Worm (Caenorhabditis elegans) whole organism, L1 larva: ENCODE measurements around the gene F38A5.6.
A peak's percentile ranks its signal among the peaks of the same experiment; 100 is the strongest.

Experiments used
- C04F5.9 ChIP-seq: sonication (generic microtip); optimal IDR thresholded peaks from 2 replicates; lab custom pipeline; 2016; ENCODE audit warnings: missing genetic modification characterization, missing compliant biosample characterization
- Y116A8C.19 ChIP-seq: sonication (generic microtip); optimal IDR thresholded peaks from 2 replicates; lab custom pipeline; 2016; ENCODE audit warnings: missing compliant biosample characterization, missing genetic modification characterization, borderline replicate concordance
- aha-1 ChIP-seq: fragments of 150-350 bp; optimal IDR thresholded peaks from 2 replicates; lab custom pipeline; 2014; ENCODE audit warnings: missing biosample characterization, missing genetic modification characterization
- aly-2 ChIP-seq: fragments of 150-350 bp; optimal IDR thresholded peaks from 2 replicates; lab custom pipeline; 2014; ENCODE audit warnings: missing biosample characterization, missing genetic modification characterization
- ceh-82 ChIP-seq, 3 experiments: fragments of 150-350 bp in 1 of 3; sonication (generic microtip) in 2 of 3; optimal IDR thresholded peaks; 2 replicates each; lab custom pipeline; 2014 to 2017; ENCODE audit warnings: missing biosample characterization in 3 of 3, missing genetic modification characterization in 3 of 3
- ces-1 ChIP-seq: fragments of 150-350 bp; optimal IDR thresholded peaks from 2 replicates; lab custom pipeline; 2014; ENCODE audit warnings: missing biosample characterization, missing genetic modification reagents, missing genetic modification characterization
- dsc-1 ChIP-seq: sonication (generic microtip); optimal IDR thresholded peaks from 2 replicates; lab custom pipeline; 2016; ENCODE audit warnings: mild to moderate bottlenecking, missing genetic modification characterization, missing compliant biosample characterization
- efl-3 ChIP-seq: fragments of 200-800 bp; sonication (Bioruptor generic); optimal IDR thresholded peaks from 2 replicates; lab custom pipeline; 2018; ENCODE audit warnings: mild to moderate bottlenecking, missing genetic modification characterization, missing compliant biosample characterization
- egl-13 ChIP-seq: sonication (generic microtip); optimal IDR thresholded peaks from 2 replicates; lab custom pipeline; 2016; ENCODE audit warnings: missing genotype, missing genetic modification reagents, missing genetic modification characterization, missing compliant biosample characterization
- elt-2 ChIP-seq: sonication (generic microtip); optimal IDR thresholded peaks from 2 replicates; lab custom pipeline; 2016; ENCODE audit warnings: missing genetic modification characterization, mild to moderate bottlenecking, inconsistent platforms, missing compliant biosample characterization, missing genetic modification reagents
- elt-3 ChIP-seq, 6 experiments: fragments of 150-350 bp in 1 of 6; sonication (generic microtip); optimal IDR thresholded peaks; 2 replicates each; lab custom pipeline; 2017 to 2018; ENCODE audit warnings: missing biosample characterization in 6 of 6, missing genetic modification characterization in 6 of 6, inconsistent platforms in 1 of 6
- fos-1 ChIP-seq: fragments of 150-350 bp; optimal IDR thresholded peaks from 2 replicates; lab custom pipeline; 2014; ENCODE audit warnings: missing biosample characterization, missing genetic modification characterization
- grh-1 ChIP-seq: fragments of 200-800 bp; sonication (Bioruptor generic); IDR thresholded peaks from 2 replicates; pipeline ENCODE4 v1.3.6; 2022; ENCODE audit warnings: missing genetic modification reagents, missing genetic modification characterization, missing compliant biosample characterization
- hlh-17 ChIP-seq: fragments of 200-800 bp; sonication (Bioruptor generic); optimal IDR thresholded peaks from 2 replicates; lab custom pipeline; 2018; ENCODE audit warnings: missing genetic modification characterization, mild to moderate bottlenecking, missing compliant biosample characterization, moderate library complexity, borderline replicate concordance
- hlh-4 ChIP-seq: sonication (generic microtip); optimal IDR thresholded peaks from 2 replicates; lab custom pipeline; 2016; ENCODE audit warnings: mild to moderate bottlenecking, missing genetic modification characterization, missing compliant biosample characterization
- lin-15B ChIP-seq: fragments of 150-350 bp; sonication (generic microtip); optimal IDR thresholded peaks from 3 replicates; lab custom pipeline; 2014; ENCODE audit warnings: missing biosample characterization, missing genetic modification characterization
- lin-35 ChIP-seq, 2 experiments: fragments of 150-350 bp; optimal IDR thresholded peaks; 2 replicates each; lab custom pipeline; 2014; ENCODE audit warnings: missing biosample characterization in 2 of 2, missing genetic modification characterization in 2 of 2, missing genetic modification reagents in 2 of 2
- lir-3 ChIP-seq: sonication (generic microtip); optimal IDR thresholded peaks from 2 replicates; lab custom pipeline; 2016; ENCODE audit warnings: mild to moderate bottlenecking, missing genetic modification characterization, moderate library complexity, missing compliant biosample characterization; ENCODE audit not compliant: poor library complexity
- mab-9 ChIP-seq: fragments of 200-800 bp; sonication (Bioruptor generic); IDR thresholded peaks from 2 replicates; pipeline ENCODE4 v1.3.6; 2022; ENCODE audit warnings: missing genetic modification reagents, missing genetic modification characterization, missing compliant biosample characterization
- mdl-1 ChIP-seq, 2 experiments: fragments of 150-350 bp; optimal IDR thresholded peaks; 2 replicates each; lab custom pipeline; 2014 to 2017; ENCODE audit warnings: missing biosample characterization in 2 of 2, missing genetic modification characterization in 2 of 2, inconsistent platforms in 1 of 2
- mef-2 ChIP-seq: fragments of 150-350 bp; optimal IDR thresholded peaks from 2 replicates; lab custom pipeline; 2014; ENCODE audit warnings: missing biosample characterization, missing genetic modification characterization
- nhr-11 ChIP-seq: fragments of 150-350 bp; optimal IDR thresholded peaks from 2 replicates; lab custom pipeline; 2014; ENCODE audit warnings: missing biosample characterization, missing genetic modification characterization
- nhr-12 ChIP-seq: sonication (generic microtip); optimal IDR thresholded peaks from 2 replicates; lab custom pipeline; 2017; ENCODE audit warnings: missing biosample characterization, missing genetic modification characterization
- nhr-19 ChIP-seq: fragments of 200-800 bp; sonication (Bioruptor generic); conservative IDR thresholded peaks from 2 replicates; pipeline ENCODE4 v1.3.6; 2022; ENCODE audit warnings: missing genetic modification characterization, missing compliant biosample characterization
- nhr-20 ChIP-seq: sonication (generic microtip); optimal IDR thresholded peaks from 2 replicates; lab custom pipeline; 2016; ENCODE audit warnings: mild to moderate bottlenecking, missing genetic modification characterization, missing compliant biosample characterization
- nhr-237 ChIP-seq: fragments of 150-350 bp; optimal IDR thresholded peaks from 2 replicates; lab custom pipeline; 2014; ENCODE audit warnings: missing biosample characterization, missing genetic modification characterization
- nhr-47 ChIP-seq: sonication (generic microtip); optimal IDR thresholded peaks from 2 replicates; lab custom pipeline; 2016; ENCODE audit warnings: mild to moderate bottlenecking, missing genetic modification characterization, moderate library complexity, missing compliant biosample characterization
- nhr-71 ChIP-seq: sonication (generic microtip); optimal IDR thresholded peaks from 2 replicates; lab custom pipeline; 2016; ENCODE audit warnings: mild to moderate bottlenecking, missing genetic modification characterization, moderate library complexity, missing compliant biosample characterization
- nhr-84 ChIP-seq: sonication (generic microtip); optimal IDR thresholded peaks from 2 replicates; lab custom pipeline; 2017; ENCODE audit warnings: missing biosample characterization, missing genetic modification characterization
- nhr-90 ChIP-seq: sonication (generic microtip); optimal IDR thresholded peaks from 2 replicates; lab custom pipeline; 2016; ENCODE audit warnings: mild to moderate bottlenecking, missing genetic modification characterization, missing compliant biosample characterization; ENCODE audit not compliant: poor library complexity
- pqm-1 ChIP-seq: sonication (generic microtip); optimal IDR thresholded peaks from 3 replicates; lab custom pipeline; 2017; ENCODE audit warnings: missing biosample characterization, missing genetic modification characterization
- snpc-4 ChIP-seq: fragments of 150-350 bp; optimal IDR thresholded peaks from 2 replicates; lab custom pipeline; 2014; ENCODE audit warnings: missing biosample characterization, missing genetic modification characterization
- snu-23 ChIP-seq: sonication (generic microtip); optimal IDR thresholded peaks from 2 replicates; lab custom pipeline; 2016; ENCODE audit warnings: missing genetic modification characterization, missing compliant biosample characterization
- sptf-1 ChIP-seq: fragments of 150-350 bp; optimal IDR thresholded peaks from 2 replicates; lab custom pipeline; 2014; ENCODE audit warnings: missing biosample characterization, missing genetic modification characterization
- sup-37 ChIP-seq: fragments of 200-800 bp; sonication (Bioruptor generic); optimal IDR thresholded peaks from 2 replicates; lab custom pipeline; 2018; ENCODE audit warnings: mild to moderate bottlenecking, missing genetic modification characterization, missing compliant biosample characterization
- swsn-7 ChIP-seq: sonication (generic microtip); optimal IDR thresholded peaks from 2 replicates; lab custom pipeline; 2016; ENCODE audit warnings: missing genetic modification characterization, missing compliant biosample characterization
- unc-130 ChIP-seq: fragments of 150-350 bp; optimal IDR thresholded peaks from 2 replicates; lab custom pipeline; 2017; ENCODE audit warnings: missing biosample characterization, missing genetic modification characterization, inconsistent platforms
- unc-62 ChIP-seq: fragments of 150-350 bp; optimal IDR thresholded peaks from 2 replicates; lab custom pipeline; 2014; ENCODE audit warnings: missing biosample characterization, missing genetic modification reagents, missing genetic modification characterization
- unc-86 ChIP-seq: sonication (generic microtip); optimal IDR thresholded peaks from 2 replicates; lab custom pipeline; 2016; ENCODE audit warnings: missing genetic modification characterization, missing compliant biosample characterization
- unc-98 ChIP-seq: fragments of 200-800 bp; sonication (Bioruptor generic); IDR thresholded peaks from 2 replicates; pipeline ENCODE4 v1.3.6; 2022; ENCODE audit warnings: missing genetic modification characterization, missing compliant biosample characterization
- zag-1 ChIP-seq: fragments of 150-350 bp; optimal IDR thresholded peaks from 2 replicates; lab custom pipeline; 2014; ENCODE audit warnings: missing biosample characterization, missing genetic modification characterization
- zip-4 ChIP-seq: fragments of 200-800 bp; sonication (Bioruptor generic); optimal IDR thresholded peaks from 2 replicates; lab custom pipeline; 2018; ENCODE audit warnings: mild to moderate bottlenecking, missing genetic modification characterization, moderate library complexity, missing compliant biosample characterization

F38A5.6 gene

ce11 chrIV:6572238-6572637, 25.0 kb downstream of the F38A5.6 start, which contains the start of gene bicd-1:
Gene bicd-1, minus strand, starts transcription at chrIV:6572338.
- TF ChIP-seq ces-1 (GFP tag; lab: Kevin White, UChicago) (no peak), nhr-237 (tag; lab: Kevin White, UChicago) (no peak), unc-98 (GFP tag; lab: Robert Waterston, UW) (no peak), fos-1 (tag; lab: Kevin White, UChicago) (no peak)

DNA sequence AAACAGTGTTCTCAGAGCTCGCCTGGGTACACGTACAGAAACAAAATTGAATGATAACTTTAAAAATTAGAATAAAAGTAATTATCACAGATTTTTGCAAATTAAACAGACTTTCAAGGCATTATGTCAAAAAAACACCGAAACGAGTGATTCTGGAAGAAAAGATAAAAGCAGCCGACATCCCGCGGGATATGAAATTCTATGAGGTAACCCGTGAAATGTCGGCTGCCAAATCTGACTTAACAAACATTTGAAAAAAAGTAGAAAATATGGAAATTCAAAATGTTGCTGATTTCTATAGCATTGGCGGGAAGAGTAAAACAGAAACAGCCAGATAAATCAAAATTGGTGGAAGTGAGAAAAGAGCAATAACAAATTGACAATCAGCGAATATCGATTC, 31.6 kb downstream of the F38A5.6 start:
- TF ChIP-seq snpc-4 (tag; lab: Kevin White, UChicago), result peak; percentile 13
- TF ChIP-seq zag-1 (tag; lab: Kevin White, UChicago), result no peak
- TF ChIP-seq hlh-4 (tag; lab: Kevin White, UChicago), result no peak
- TF ChIP-seq aly-2 (tag; lab: Kevin White, UChicago), result no peak
- no peak for TF ChIP-seq egl-13 (tag; lab: Kevin White, UChicago)
- TF ChIP-seq, all 84 proteins: peak for 1

ce11 chrIV:6562039-6562438, 35.2 kb downstream of the F38A5.6 start:
- TF ChIP-seq dsc-1, result no peak
- TF ChIP-seq swsn-7 (tag; lab: Kevin White, UChicago), result no peak
- TF ChIP-seq nhr-12 (tag; lab: Kevin White, UChicago), result no peak
- TF ChIP-seq unc-130 (tag; lab: Kevin White, UChicago), result no peak
- TF ChIP-seq Y116A8C.19 (tag; lab: Kevin White, UChicago), result no peak
- TF ChIP-seq C04F5.9 (tag; lab: Kevin White, UChicago), result no peak
- TF ChIP-seq aha-1, result no peak
- TF ChIP-seq nhr-71 (tag; lab: Kevin White, UChicago), result no peak
- TF ChIP-seq hlh-4 (tag; lab: Kevin White, UChicago), result no peak
- TF ChIP-seq unc-62, result no peak
- no peak for TF ChIP-seq nhr-47 (tag; lab: Kevin White, UChicago)
- TF ChIP-seq lin-15B (tag; lab: Kevin White, UChicago), result no peak
- TF ChIP-seq, all 84 proteins: peak for 0

DNA sequence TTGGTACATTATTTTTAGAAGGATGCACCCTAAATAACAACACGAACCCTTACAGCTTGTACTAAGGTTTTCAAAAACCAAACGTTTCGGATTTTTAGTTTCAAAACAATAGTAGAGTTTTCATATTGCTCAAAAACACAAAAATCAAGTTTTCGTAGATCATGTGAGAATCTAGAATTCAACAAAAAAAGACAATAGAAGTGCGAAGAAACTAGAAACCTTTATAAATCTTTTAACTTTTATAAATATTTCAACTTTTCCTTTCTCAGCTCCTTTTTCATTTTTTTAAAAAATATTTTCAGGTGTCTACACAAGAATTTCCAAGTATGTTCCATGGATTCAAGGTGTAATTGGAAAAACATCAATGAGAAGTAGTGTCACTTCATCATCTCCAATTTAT, 36.8 kb downstream of the F38A5.6 start, which contains the start of gene best-9:
Gene best-9 (plus strand): TSS at position 301 of the 400 bp plus-strand sequence.
- TF ChIP-seq unc-62 (no peak), ceh-82 (tag; optimal IDR thresholded peaks at IDR 0.05; lab: Kevin White, UChicago) (no peak), grh-1 (GFP tag; lab: Robert Waterston, UW) (no peak), efl-3 (GFP tag; lab: Kevin White, UChicago) (no peak), lir-3 (no peak), elt-3 (tag; optimal IDR thresholded peaks at IDR 0.05; lab: Kevin White, UChicago) (no peak), nhr-19 (GFP tag; lab: Robert Waterston, UW) (no peak), pqm-1 (no peak), sptf-1 (tag; lab: Kevin White, UChicago) (no peak), nhr-11 (tag; lab: Kevin White, UChicago) (no peak), nhr-90 (tag; lab: Kevin White, UChicago) (no peak), Y116A8C.19 (tag; lab: Kevin White, UChicago) (no peak)

DNA sequence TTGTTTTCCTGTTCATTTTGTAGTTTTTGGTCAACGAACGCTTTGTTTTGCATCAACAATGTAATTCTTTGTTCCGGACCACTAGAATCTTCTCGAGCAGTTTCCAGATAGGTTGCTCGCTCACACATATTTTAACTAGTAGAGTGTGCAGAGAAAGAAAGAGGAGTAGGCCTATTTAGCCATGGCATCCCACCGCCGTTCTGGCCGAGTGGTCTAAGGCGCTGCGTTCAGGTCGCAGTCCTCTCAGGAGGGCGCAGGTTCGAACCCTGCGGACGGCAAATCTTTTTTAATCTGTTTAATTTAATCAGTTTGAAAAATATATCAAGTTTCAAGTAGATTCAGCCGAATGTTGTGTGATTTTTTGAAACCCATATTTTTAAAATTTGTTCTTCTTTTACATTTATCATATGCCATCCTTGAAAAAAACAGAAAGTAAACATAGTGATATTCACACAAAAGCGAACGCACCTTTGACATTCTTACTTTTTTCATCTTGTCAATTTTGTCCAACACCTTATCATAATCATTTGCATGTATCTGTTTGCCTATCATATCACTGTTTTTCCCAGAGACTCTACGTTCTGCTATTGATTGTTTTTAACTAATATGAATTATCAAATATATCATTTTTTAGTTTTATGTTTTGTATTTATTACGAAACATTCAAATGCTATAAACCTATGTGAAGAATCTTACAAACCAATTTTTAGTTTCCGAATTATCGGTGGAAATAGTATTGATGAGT, 40.4 kb downstream of the F38A5.6 start, which contains the start of gene try-3:
Gene try-3 (plus strand): TSS at position 532 of the 745 bp plus-strand sequence.
- peak; percentile 52 for TF ChIP-seq grh-1 (GFP tag; lab: Robert Waterston, UW)
- TF ChIP-seq elt-2, result peak; percentile 5
- no peak for TF ChIP-seq mef-2 (tag; lab: Kevin White, UChicago)
- TF ChIP-seq lin-35 (GFP tag; optimal IDR thresholded peaks at IDR 0.05; lab: Kevin White, UChicago), result peak; percentile 75 to 78
- TF ChIP-seq aly-2 (tag; lab: Kevin White, UChicago), result no peak
- no peak for TF ChIP-seq nhr-84 (tag; lab: Kevin White, UChicago)
- TF ChIP-seq elt-3 (tag; optimal IDR thresholded peaks at IDR 0.05; lab: Kevin White, UChicago), result peak in 3 of 6 experiments; percentile 6 to 30 (median 13)
- no peak for TF ChIP-seq sup-37 (GFP tag; lab: Kevin White, UChicago)
- TF ChIP-seq dsc-1, result peak; percentile 69
- TF ChIP-seq nhr-20 (tag; lab: Kevin White, UChicago), result peak; percentile 79
- peak; percentile 50 for TF ChIP-seq unc-86 (tag; lab: Kevin White, UChicago)
- peak; percentile 60 for TF ChIP-seq nhr-19 (GFP tag; lab: Robert Waterston, UW)
- TF ChIP-seq mdl-1 (tag; optimal IDR thresholded peaks at IDR 0.05; lab: Kevin White, UChicago), result peak in 1 of 2 experiments; percentile 40
- TF ChIP-seq hlh-17, result no peak
- peak; percentile 85 for TF ChIP-seq snu-23 (GFP tag; lab: Kevin White, UChicago)
- peak; percentile 37; the same call in 1 of the 2 replicates for TF ChIP-seq mab-9 (GFP tag; lab: Robert Waterston, UW)
- no peak for TF ChIP-seq zag-1 (tag; lab: Kevin White, UChicago)
- peak; percentile 51 for TF ChIP-seq unc-130 (tag; lab: Kevin White, UChicago)
- peak; percentile 6 for TF ChIP-seq zip-4 (GFP tag; lab: Kevin White, UChicago)
